Worm (Caenorhabditis elegans) whole organism, L2 larva: ENCODE results near the gene F01F1.15.

ENCODE experiments used
- C34F6.9 ChIP-seq: fragments of 150-350 bp; optimal IDR thresholded peaks from 2 replicates; lab custom pipeline; 2014; ENCODE audit warnings: missing biosample characterization, missing genetic modification characterization
- F13H6.1 ChIP-seq: sonication (generic microtip); optimal IDR thresholded peaks from 2 replicates; lab custom pipeline; 2016; ENCODE audit warnings: missing genetic modification characterization, missing compliant biosample characterization
- R02D3.7 ChIP-seq: fragments of 150-350 bp; optimal IDR thresholded peaks from 2 replicates; lab custom pipeline; 2014; ENCODE audit warnings: missing biosample characterization, missing genetic modification characterization
- alr-1 ChIP-seq: fragments of 150-350 bp; optimal IDR thresholded peaks from 2 replicates; lab custom pipeline; 2014; ENCODE audit warnings: missing biosample characterization, missing genetic modification characterization
- aly-2 ChIP-seq: fragments of 150-350 bp; optimal IDR thresholded peaks from 2 replicates; lab custom pipeline; 2014; ENCODE audit warnings: missing biosample characterization, missing genetic modification characterization
- ama-1 ChIP-seq: fragments of 150-350 bp; optimal IDR thresholded peaks from 2 replicates; lab custom pipeline; 2018; ENCODE audit warnings: inconsistent platforms
- blmp-1 ChIP-seq: sonication (generic microtip); optimal IDR thresholded peaks from 2 replicates; lab custom pipeline; 2017; ENCODE audit warnings: missing genetic modification characterization, mild to moderate bottlenecking, missing compliant biosample characterization, antibody characterized with exemption, moderate library complexity; ENCODE audit not compliant: insufficient read depth
- ceh-82 ChIP-seq: fragments of 150-350 bp; optimal IDR thresholded peaks from 2 replicates; lab custom pipeline; 2014; ENCODE audit warnings: missing biosample characterization, missing genetic modification characterization
- crh-2 ChIP-seq: sonication (generic microtip); optimal IDR thresholded peaks from 2 replicates; lab custom pipeline; 2017; ENCODE audit warnings: missing biosample characterization, missing genetic modification characterization
- elt-3 ChIP-seq: sonication (generic microtip); optimal IDR thresholded peaks from 2 replicates; lab custom pipeline; 2017; ENCODE audit warnings: missing biosample characterization, missing genetic modification characterization
- fos-1 ChIP-seq: fragments of 150-350 bp; optimal IDR thresholded peaks from 2 replicates; lab custom pipeline; 2014; ENCODE audit warnings: missing biosample characterization, missing genetic modification characterization
- lin-11 ChIP-seq: fragments of 150-350 bp; sonication (generic microtip); optimal IDR thresholded peaks from 2 replicates; lab custom pipeline; 2014; ENCODE audit warnings: missing biosample characterization, missing genetic modification characterization, inconsistent platforms, mixed read lengths
- lin-13 ChIP-seq: fragments of 150-350 bp; optimal IDR thresholded peaks from 2 replicates; lab custom pipeline; 2014; ENCODE audit warnings: missing biosample characterization, missing genetic modification reagents, missing genetic modification characterization
- lin-39 ChIP-seq: fragments of 150-350 bp; optimal IDR thresholded peaks from 2 replicates; lab custom pipeline; 2014; ENCODE audit warnings: missing biosample characterization, missing genetic modification reagents, missing genetic modification characterization
- lsy-2 ChIP-seq, 2 experiments: fragments of 150-350 bp in 1 of 2; sonication (generic microtip) in 1 of 2; optimal IDR thresholded peaks; 2 replicates each; lab custom pipeline; 2014 to 2017; ENCODE audit warnings: missing biosample characterization in 2 of 2, missing genetic modification characterization in 2 of 2
- mdl-1 ChIP-seq, 2 experiments: fragments of 150-350 bp in 1 of 2; sonication (generic microtip) in 1 of 2; optimal IDR thresholded peaks; 2 replicates each; lab custom pipeline; 2017; ENCODE audit warnings: missing biosample characterization in 2 of 2, missing genetic modification characterization in 2 of 2
- nhr-10 ChIP-seq: sonication (generic microtip); optimal IDR thresholded peaks from 2 replicates; lab custom pipeline; 2017; ENCODE audit warnings: missing biosample characterization, missing genetic modification characterization
- nhr-11 ChIP-seq: fragments of 150-350 bp; optimal IDR thresholded peaks from 2 replicates; lab custom pipeline; 2014; ENCODE audit warnings: missing biosample characterization, missing genetic modification characterization
- nhr-12 ChIP-seq: fragments of 150-350 bp; optimal IDR thresholded peaks from 2 replicates; lab custom pipeline; 2014; ENCODE audit warnings: missing biosample characterization, missing genetic modification characterization
- nhr-129 ChIP-seq: fragments of 150-350 bp; optimal IDR thresholded peaks from 2 replicates; lab custom pipeline; 2014; ENCODE audit warnings: missing biosample characterization, missing genetic modification characterization
- nhr-21 ChIP-seq: fragments of 150-350 bp; optimal IDR thresholded peaks from 2 replicates; lab custom pipeline; 2014; ENCODE audit warnings: missing biosample characterization, missing genetic modification characterization
- nhr-23 ChIP-seq: fragments of 150-350 bp; optimal IDR thresholded peaks from 2 replicates; lab custom pipeline; 2014; ENCODE audit warnings: missing biosample characterization, missing genetic modification reagents, missing genetic modification characterization
- nhr-25 ChIP-seq: fragments of 150-350 bp; sonication (generic microtip); optimal IDR thresholded peaks from 3 replicates; lab custom pipeline; 2014; ENCODE audit warnings: missing biosample characterization, missing genetic modification characterization
- peb-1 ChIP-seq: fragments of 150-350 bp; optimal IDR thresholded peaks from 2 replicates; lab custom pipeline; 2014; ENCODE audit warnings: missing biosample characterization, missing genetic modification characterization
- sem-4 ChIP-seq: fragments of 150-350 bp; optimal IDR thresholded peaks from 2 replicates; lab custom pipeline; 2014; ENCODE audit warnings: missing biosample characterization, missing genetic modification reagents, missing genetic modification characterization
- skn-1 ChIP-seq: sonication (generic microtip); optimal IDR thresholded peaks from 2 replicates; lab custom pipeline; 2017; ENCODE audit warnings: missing biosample characterization, missing genetic modification characterization
- sma-3 ChIP-seq: sonication (generic microtip); optimal IDR thresholded peaks from 2 replicates; lab custom pipeline; 2016; ENCODE audit warnings: missing genetic modification reagents, missing genetic modification characterization, missing compliant biosample characterization
- sma-9 ChIP-seq, 2 experiments: fragments of 150-350 bp in 1 of 2; sonication (generic microtip) in 1 of 2; optimal IDR thresholded peaks; 2 replicates each; lab custom pipeline; 2014 to 2016; ENCODE audit warnings: missing genetic modification characterization in 2 of 2, mild to moderate bottlenecking in 1 of 2, missing biosample characterization in 1 of 2, missing compliant biosample characterization in 1 of 2, missing genetic modification reagents in 1 of 2, moderate library complexity in 1 of 2
- snpc-4 ChIP-seq: fragments of 150-350 bp; optimal IDR thresholded peaks from 2 replicates; lab custom pipeline; 2014; ENCODE audit warnings: missing biosample characterization, missing genetic modification characterization
- unc-55 ChIP-seq: fragments of 150-350 bp; sonication (generic microtip); optimal IDR thresholded peaks from 3 replicates; lab custom pipeline; 2014; ENCODE audit warnings: missing biosample characterization, missing genetic modification reagents, missing genetic modification characterization
- zag-1 ChIP-seq: fragments of 150-350 bp; optimal IDR thresholded peaks from 2 replicates; lab custom pipeline; 2014; ENCODE audit warnings: missing biosample characterization, missing genetic modification characterization
- ztf-1 ChIP-seq: fragments of 200-800 bp; sonication (Bioruptor generic); conservative IDR thresholded peaks from 2 replicates; pipeline ENCODE4 v1.3.6; 2022; ENCODE audit warnings: missing genetic modification characterization, missing compliant biosample characterization
- ztf-11 ChIP-seq: sonication (generic microtip); optimal IDR thresholded peaks from 2 replicates; lab custom pipeline; 2017; ENCODE audit warnings: missing biosample characterization, missing genetic modification characterization
- ztf-4 ChIP-seq: fragments of 150-350 bp; optimal IDR thresholded peaks from 2 replicates; lab custom pipeline; 2014; ENCODE audit warnings: missing biosample characterization, missing genetic modification characterization

The F01F1.15 gene

DNA sequence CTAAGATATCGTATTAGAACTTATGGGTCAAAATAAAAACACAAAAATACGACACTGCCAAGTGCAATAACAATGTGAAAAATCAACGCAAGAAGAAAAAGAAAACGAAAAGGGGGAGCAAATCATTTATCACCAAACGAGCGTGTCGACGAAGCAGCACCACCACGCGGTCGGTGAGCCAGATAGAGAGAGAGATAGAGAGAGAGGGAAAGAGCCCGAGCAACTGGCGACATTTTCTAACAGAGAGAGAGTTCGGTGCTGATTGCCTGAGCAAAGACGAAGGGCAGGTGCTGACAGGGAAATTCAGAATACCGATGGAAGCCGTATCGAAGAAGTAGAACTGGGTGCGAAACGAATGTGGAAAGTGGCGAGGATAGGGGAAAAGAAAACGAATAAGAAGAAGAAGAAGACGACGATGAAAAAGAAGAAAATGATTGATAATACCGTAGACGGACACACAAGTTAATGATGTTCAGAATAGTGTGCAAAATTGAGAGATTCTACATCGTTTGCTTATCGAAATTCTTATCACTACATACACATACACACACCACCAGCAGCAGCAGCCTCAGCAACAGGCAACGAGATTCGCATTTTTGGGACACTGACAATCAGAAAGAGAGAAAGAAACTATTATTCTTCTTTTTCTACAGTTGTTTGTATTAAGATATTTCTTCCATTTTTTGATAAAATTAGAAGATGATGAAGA is 34.0 kb downstream of the F01F1.15 start (continued):
- TF ChIP-seq sma-3 (GFP tag; lab: Kevin White, UChicago) (peak; percentile 39), lin-39 (tag; lab: Kevin White, UChicago) (no peak), snpc-4 (tag; lab: Kevin White, UChicago) (no peak), aly-2 (no peak), skn-1 (tag; lab: Kevin White, UChicago) (no peak), lin-13 (GFP tag; lab: Kevin White, UChicago) (no peak), ama-1 (lab: Kevin White, UChicago) (no peak), nhr-21 (tag; lab: Kevin White, UChicago) (peak; percentile 52), F13H6.1 (tag; lab: Kevin White, UChicago) (peak; percentile 23), nhr-129 (peak; percentile 38), zag-1 (tag; lab: Kevin White, UChicago) (no peak), R02D3.7 (tag; lab: Kevin White, UChicago) (no peak), C34F6.9 (tag; lab: Kevin White, UChicago) (no peak), lsy-2 (tag; optimal IDR thresholded peaks at IDR 0.05; lab: Kevin White, UChicago) (no peak), nhr-12 (tag; lab: Kevin White, UChicago) (no peak), ztf-1 (GFP tag; lab: Robert Waterston, UW) (no peak)

DNA sequence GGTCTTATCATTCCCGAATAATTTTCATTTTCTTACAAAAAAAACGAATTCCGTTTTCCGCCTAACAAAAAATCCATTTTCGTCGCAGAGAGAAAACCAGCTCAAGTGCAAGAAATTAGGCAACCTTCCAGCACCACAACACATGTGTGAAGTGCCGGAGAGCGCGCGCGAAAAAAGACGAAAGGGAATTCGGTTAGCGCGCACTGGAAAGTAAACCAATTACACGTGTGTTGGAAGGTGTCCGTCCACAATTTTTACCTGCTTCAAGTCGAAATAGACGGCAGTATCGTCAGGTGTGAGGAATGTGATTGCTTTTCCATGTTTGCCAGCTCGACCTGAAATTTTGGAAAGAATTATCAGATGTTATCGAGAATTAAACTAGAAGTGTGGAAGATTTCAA is 34.7 kb downstream of the F01F1.15 start:
- TF ChIP-seq unc-55 (GFP tag; lab: Kevin White, UChicago): no peak
- no peak for TF ChIP-seq nhr-11 (tag; lab: Kevin White, UChicago)
- TF ChIP-seq mdl-1 (tag; optimal IDR thresholded peaks at IDR 0.05; lab: Kevin White, UChicago): no peak
- no peak for TF ChIP-seq alr-1 (tag; lab: Kevin White, UChicago)
- TF ChIP-seq crh-2 (tag; lab: Kevin White, UChicago): no peak
- TF ChIP-seq nhr-12 (tag; lab: Kevin White, UChicago): no peak
- TF ChIP-seq sem-4 (tag; lab: Kevin White, UChicago): no peak
- TF ChIP-seq nhr-23: no peak
- no peak for TF ChIP-seq nhr-25
- no peak for TF ChIP-seq lin-11 (tag; lab: Kevin White, UChicago)
- TF ChIP-seq elt-3 (tag; lab: Kevin White, UChicago): no peak
- TF ChIP-seq ztf-4 (tag; lab: Kevin White, UChicago): no peak

DNA sequence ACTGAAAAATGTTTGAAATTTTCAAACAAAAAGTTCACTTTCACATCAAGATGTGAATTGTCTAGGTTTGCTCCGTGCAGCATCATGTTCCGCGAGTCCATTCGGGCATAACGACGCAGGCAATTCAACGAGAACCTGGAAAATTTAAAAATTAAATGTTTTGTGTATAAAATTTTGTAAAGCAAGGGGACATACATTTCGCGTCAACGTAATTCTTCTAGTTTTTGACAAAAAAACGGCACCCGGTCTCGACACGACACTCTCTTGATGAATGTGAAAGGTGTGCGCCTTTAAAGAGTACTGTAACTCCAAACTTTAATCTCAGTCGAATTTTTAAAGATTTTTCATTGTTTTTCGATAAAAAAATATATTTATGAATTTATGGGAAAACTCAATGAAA is 35.3 kb downstream of the F01F1.15 start, which contains the start of gene R12B2.6:
Gene R12B2.6, minus strand, starts transcription at position 101 of the 400 bp plus-strand sequence.
- no peak for TF ChIP-seq fos-1 (tag; lab: Kevin White, UChicago)
- no peak for TF ChIP-seq nhr-12 (tag; lab: Kevin White, UChicago)
- TF ChIP-seq unc-55 (GFP tag; lab: Kevin White, UChicago): no peak
- TF ChIP-seq ceh-82 (tag; lab: Kevin White, UChicago): no peak
- TF ChIP-seq F13H6.1 (tag; lab: Kevin White, UChicago): no peak
- TF ChIP-seq nhr-25: no peak
- TF ChIP-seq nhr-129: no peak
- TF ChIP-seq lin-13 (GFP tag; lab: Kevin White, UChicago): no peak
- no peak for TF ChIP-seq sma-3 (GFP tag; lab: Kevin White, UChicago)
- TF ChIP-seq sma-9 (GFP tag; optimal IDR thresholded peaks at IDR 0.05; lab: Kevin White, UChicago): no peak
- TF ChIP-seq sma-9 (tag; optimal IDR thresholded peaks at IDR 0.05; lab: Kevin White, UChicago): no peak
- no peak for TF ChIP-seq peb-1 (tag; lab: Kevin White, UChicago)
- no peak for TF ChIP-seq nhr-11 (tag; lab: Kevin White, UChicago)
- no peak for TF ChIP-seq aly-2

DNA sequence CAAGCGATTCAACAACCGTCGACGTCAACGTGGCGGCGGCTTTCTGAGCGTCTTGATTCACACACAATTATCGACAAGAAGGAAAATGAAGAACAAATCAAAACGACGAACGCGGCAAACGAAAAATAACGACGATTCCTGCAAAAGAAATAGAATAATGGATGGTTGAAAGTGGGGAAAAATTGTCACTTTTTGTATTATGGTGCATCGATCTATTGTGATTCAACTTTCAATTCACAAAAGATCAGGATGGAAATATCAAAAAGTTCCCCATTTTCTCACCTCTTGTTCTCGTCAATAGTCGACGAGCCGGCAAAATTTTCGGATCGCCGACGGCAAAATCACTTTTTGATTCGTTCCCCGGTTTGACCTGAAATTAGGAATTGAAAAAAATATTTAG is 36.0 kb downstream of the F01F1.15 start, which contains the start of the genes R12B2.13 and mdt-15:
Gene R12B2.13, minus strand, starts transcription at position 101 of the 400 bp plus-strand sequence.
Gene mdt-15, minus strand, starts transcription at position 376 of the 400 bp plus-strand sequence.
- TF ChIP-seq sem-4 (tag; lab: Kevin White, UChicago): no peak
- no peak for TF ChIP-seq mdl-1 (tag; optimal IDR thresholded peaks at IDR 0.05; lab: Kevin White, UChicago)

DNA sequence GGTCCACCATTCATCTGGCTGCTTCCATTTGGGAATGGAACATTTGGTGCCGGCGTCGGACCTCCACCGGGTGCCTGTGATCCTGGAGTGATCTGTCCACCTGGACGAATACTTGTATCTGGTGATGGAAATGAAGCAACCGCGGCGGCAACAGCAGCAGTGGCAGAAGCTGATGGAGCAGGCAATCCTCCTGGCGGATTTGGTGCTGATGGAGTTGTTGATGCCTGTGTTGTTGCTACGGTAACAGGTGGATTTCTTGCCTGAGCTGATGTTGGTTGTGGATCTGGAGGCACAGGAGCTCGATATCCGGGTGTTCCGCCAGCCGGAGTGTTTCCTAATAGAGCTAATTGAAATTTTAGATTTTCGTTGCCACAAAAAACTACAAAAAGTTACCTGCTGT is 36.9 kb downstream of the F01F1.15 start:
- no peak for TF ChIP-seq ztf-11 (tag; lab: Kevin White, UChicago)
- TF ChIP-seq ceh-82 (tag; lab: Kevin White, UChicago): no peak
- TF ChIP-seq ama-1 (lab: Kevin White, UChicago): no peak
- TF ChIP-seq nhr-10 (tag; lab: Kevin White, UChicago): no peak
- TF ChIP-seq skn-1 (tag; lab: Kevin White, UChicago): no peak
- no peak for TF ChIP-seq peb-1 (tag; lab: Kevin White, UChicago)
- no peak for TF ChIP-seq crh-2 (tag; lab: Kevin White, UChicago)
- TF ChIP-seq blmp-1 (tag; lab: Kevin White, UChicago): no peak
